In genomic region chr3L:1578391-1578948, dm6 we compare ENCODE assay signal across 1 fruit fly cellular context.
TF ChIP-seq lines count a peak whose summit lies in the region.

No protein-coding gene starts in this region.

TF ChIP-seq in whole organism, embryonic, 481 proteins besides CTCF, POLR2A, EP300 and RAD21 (continued from another document and continues in another):
- TF ChIP-seq prd (optimal IDR thresholded peaks at IDR 0.05; lab: Kevin White, UChicago), result no peak
- peak; percentile 58 for TF ChIP-seq prd (GFP tag; IDR thresholded peaks at IDR 0.05; lab: Robert Waterston, UW)
- TF ChIP-seq CG11398 (GFP tag; optimal IDR thresholded peaks at IDR 0.05; lab: Kevin White, UChicago), result no peak
- TF ChIP-seq abd-A (tag; optimal IDR thresholded peaks at IDR 0.05; lab: Kevin White, UChicago), result no peak
- TF ChIP-seq CG10543 (GFP tag; optimal IDR thresholded peaks at IDR 0.05; lab: Kevin White, UChicago), result no peak
- TF ChIP-seq CG10274 (GFP tag; optimal IDR thresholded peaks at IDR 0.05; lab: Kevin White, UChicago), result no peak
- no peak for TF ChIP-seq btn (GFP tag; optimal IDR thresholded peaks at IDR 0.05; lab: Kevin White, UChicago)
- TF ChIP-seq CG31365 (tag; optimal IDR thresholded peaks at IDR 0.05; lab: Kevin White, UChicago), result no peak
- no peak for TF ChIP-seq MTF-1 (GFP tag; optimal IDR thresholded peaks at IDR 0.05; lab: Kevin White, UChicago; ENCODE audit: borderline replicate concordance)
- no peak for TF ChIP-seq CG7372 (GFP tag; IDR thresholded peaks at IDR 0.05; lab: Robert Waterston, UW)
- TF ChIP-seq CG2875 (GFP tag; optimal IDR thresholded peaks at IDR 0.05; lab: Kevin White, UChicago), result no peak
- TF ChIP-seq CG17361 (GFP tag; IDR thresholded peaks at IDR 0.05; lab: Robert Waterston, UW), result peak; percentile 44; the same call in 2 of the 3 replicates
- no peak for TF ChIP-seq CG33213 (GFP tag; optimal IDR thresholded peaks at IDR 0.05; lab: Kevin White, UChicago)
- TF ChIP-seq gro (GFP tag; optimal IDR thresholded peaks at IDR 0.05; lab: Kevin White, UChicago), result no peak
- no peak for TF ChIP-seq nerfin-1 (tag; optimal IDR thresholded peaks at IDR 0.05; lab: Kevin White, UChicago)
- TF ChIP-seq row (GFP tag; IDR thresholded peaks at IDR 0.05; lab: Robert Waterston, UW), result peak; percentile 57; the same call in 2 of the 3 replicates
- TF ChIP-seq dm (GFP tag; optimal IDR thresholded peaks at IDR 0.05; lab: Kevin White, UChicago), result no peak
- peak; percentile 50 for TF ChIP-seq CG18476 (GFP tag; optimal IDR thresholded peaks at IDR 0.05; lab: Kevin White, UChicago)
- no peak for TF ChIP-seq Hsf (GFP tag; optimal IDR thresholded peaks at IDR 0.05; lab: Kevin White, UChicago)
- TF ChIP-seq CG16815 (GFP tag; optimal IDR thresholded peaks at IDR 0.05; lab: Kevin White, UChicago), result no peak
- no peak for TF ChIP-seq tna (GFP tag; IDR thresholded peaks at IDR 0.05; lab: Robert Waterston, UW; ENCODE audit: partially characterized antibody)
- TF ChIP-seq H15 (GFP tag; IDR thresholded peaks at IDR 0.05; lab: Robert Waterston, UW), result peak; percentile 48; the same call in 2 of the 3 replicates
- TF ChIP-seq CG4282 (GFP tag; optimal IDR thresholded peaks at IDR 0.05; lab: Kevin White, UChicago), result no peak
- no peak for TF ChIP-seq CG8089 (GFP tag; optimal IDR thresholded peaks at IDR 0.05; lab: Kevin White, UChicago)
- TF ChIP-seq zen (tag; optimal IDR thresholded peaks at IDR 0.05; lab: Kevin White, UChicago), result no peak
- TF ChIP-seq Hr39 (optimal IDR thresholded peaks at IDR 0.05; lab: Kevin White, UChicago), result no peak
- no peak for TF ChIP-seq gfzf (GFP tag; optimal IDR thresholded peaks at IDR 0.05; lab: Kevin White, UChicago)
- no peak for TF ChIP-seq CG7987 (GFP tag; optimal IDR thresholded peaks at IDR 0.05; lab: Kevin White, UChicago)
- TF ChIP-seq CG10462 (GFP tag; optimal IDR thresholded peaks at IDR 0.05; lab: Kevin White, UChicago), result no peak
- TF ChIP-seq E2f1 (GFP tag; IDR thresholded peaks at IDR 0.05; lab: Robert Waterston, UW), result 0 out of 2 replicates have a peak, but pooled peaks have one; percentile 35
- no peak for TF ChIP-seq oc (tag; optimal IDR thresholded peaks at IDR 0.05; lab: Kevin White, UChicago)
- TF ChIP-seq ems (GFP tag; optimal IDR thresholded peaks at IDR 0.05; lab: Kevin White, UChicago), result no peak
- TF ChIP-seq CG17912 (GFP tag; optimal IDR thresholded peaks at IDR 0.05; lab: Kevin White, UChicago), result no peak
- no peak for TF ChIP-seq cas (GFP tag; IDR thresholded peaks at IDR 0.05; lab: Robert Waterston, UW)
- peak; percentile 45 for TF ChIP-seq repo (GFP tag; optimal IDR thresholded peaks at IDR 0.05; lab: Kevin White, UChicago)
- no peak for TF ChIP-seq E2f2 (GFP tag; IDR thresholded peaks at IDR 0.05; lab: Robert Waterston, UW)
- no peak for TF ChIP-seq CG11085 (GFP tag; IDR thresholded peaks at IDR 0.05; lab: Robert Waterston, UW)
- TF ChIP-seq Asciz (GFP tag; optimal IDR thresholded peaks at IDR 0.05; lab: Kevin White, UChicago), result peak; percentile 64
- peak; percentile 32 for TF ChIP-seq Atf3 (GFP tag; optimal IDR thresholded peaks at IDR 0.05; lab: Kevin White, UChicago)
- TF ChIP-seq NFAT (GFP tag; IDR thresholded peaks at IDR 0.05; lab: Robert Waterston, UW), result peak; percentile 39; the same call in 1 of the 2 replicates
- TF ChIP-seq CG8765 (GFP tag; IDR thresholded peaks at IDR 0.05; lab: Robert Waterston, UW), result no peak
- peak; percentile 39 for TF ChIP-seq CG5245 (GFP tag; optimal IDR thresholded peaks at IDR 0.05; lab: Kevin White, UChicago)
- TF ChIP-seq onecut (GFP tag; IDR thresholded peaks at IDR 0.05; lab: Robert Waterston, UW), result peak; percentile 25; the same call in 1 of the 2 replicates
- TF ChIP-seq sna (GFP tag; IDR thresholded peaks at IDR 0.05; lab: Robert Waterston, UW; ENCODE audit: partially characterized antibody), result no peak
- no peak for TF ChIP-seq p53 (GFP tag; optimal IDR thresholded peaks at IDR 0.05; lab: Kevin White, UChicago)
- TF ChIP-seq mam (GFP tag; optimal IDR thresholded peaks at IDR 0.05; lab: Kevin White, UChicago), result no peak
- no peak for TF ChIP-seq sc (optimal IDR thresholded peaks at IDR 0.05; lab: Kevin White, UChicago)
- TF ChIP-seq sc (GFP tag; optimal IDR thresholded peaks at IDR 0.05; lab: Kevin White, UChicago), result no peak
- no peak for TF ChIP-seq CG1602 (GFP tag; optimal IDR thresholded peaks at IDR 0.05; lab: Kevin White, UChicago)
- TF ChIP-seq Xrp1 (GFP tag; IDR thresholded peaks at IDR 0.05; lab: Robert Waterston, UW), result peak; percentile 32; the same call in 1 of the 2 replicates
- TF ChIP-seq HLHmδ (GFP tag; optimal IDR thresholded peaks at IDR 0.05; lab: Kevin White, UChicago), result no peak
- no peak for TF ChIP-seq CG9932 (GFP tag; IDR thresholded peaks at IDR 0.05; lab: Robert Waterston, UW)
- peak; percentile 34 for TF ChIP-seq HmgZ (tag; optimal IDR thresholded peaks at IDR 0.05; lab: Kevin White, UChicago)
- TF ChIP-seq CG1024 (GFP tag; IDR thresholded peaks at IDR 0.05; lab: Robert Waterston, UW), result no peak
- TF ChIP-seq Usf (GFP tag; optimal IDR thresholded peaks at IDR 0.05; lab: Kevin White, UChicago), result no peak
- TF ChIP-seq CG4360 (GFP tag; IDR thresholded peaks at IDR 0.05; lab: Robert Waterston, UW), result no peak
- no peak for TF ChIP-seq CG2199 (GFP tag; IDR thresholded peaks at IDR 0.05; lab: Robert Waterston, UW)
- TF ChIP-seq pnt (GFP tag; optimal IDR thresholded peaks at IDR 0.05; lab: Kevin White, UChicago), result peak; percentile 27
- peak; percentile 1 for TF ChIP-seq CG6765 (GFP tag; optimal IDR thresholded peaks at IDR 0.05; lab: Kevin White, UChicago)
- peak; percentile 59 for TF ChIP-seq gem (tag; optimal IDR thresholded peaks at IDR 0.05; lab: Kevin White, UChicago)
- no peak for TF ChIP-seq CG4404 (GFP tag; IDR thresholded peaks at IDR 0.05; lab: Robert Waterston, UW)
- peak; percentile 7 for TF ChIP-seq CG8924 (tag; optimal IDR thresholded peaks at IDR 0.05; lab: Kevin White, UChicago)
- TF ChIP-seq CG10979 (tag; optimal IDR thresholded peaks at IDR 0.05; lab: Kevin White, UChicago), result peak; percentile 25
- no peak for TF ChIP-seq CG10431 (GFP tag; optimal IDR thresholded peaks at IDR 0.05; lab: Kevin White, UChicago)
- peak; percentile 45 for TF ChIP-seq CG9727 (GFP tag; optimal IDR thresholded peaks at IDR 0.05; lab: Kevin White, UChicago)
- peak; percentile 53 for TF ChIP-seq CG13624 (GFP tag; optimal IDR thresholded peaks at IDR 0.05; lab: Kevin White, UChicago)
- TF ChIP-seq tgo (GFP tag; IDR thresholded peaks at IDR 0.05; lab: Robert Waterston, UW), result peak; percentile 41; the same call in 1 of the 3 replicates
- TF ChIP-seq CG9797 (GFP tag; optimal IDR thresholded peaks at IDR 0.05; lab: Kevin White, UChicago), result no peak
- TF ChIP-seq CG15479 (GFP tag; optimal IDR thresholded peaks at IDR 0.05; lab: Kevin White, UChicago), result no peak
- TF ChIP-seq Sox100B (GFP tag; optimal IDR thresholded peaks at IDR 0.05; lab: Kevin White, UChicago), result peak; percentile 52
- TF ChIP-seq CG3995 (GFP tag; optimal IDR thresholded peaks at IDR 0.05; lab: Kevin White, UChicago), result no peak
- no peak for TF ChIP-seq Dek (tag; optimal IDR thresholded peaks at IDR 0.05; lab: Kevin White, UChicago)
- TF ChIP-seq zfh1 (GFP tag; IDR thresholded peaks at IDR 0.05; lab: Robert Waterston, UW), result peak; percentile 54; the same call in 2 of the 3 replicates
- TF ChIP-seq CG11696 (GFP tag; IDR thresholded peaks at IDR 0.05; lab: Robert Waterston, UW), result peak; percentile 11; the same call in 1 of the 2 replicates
- peak; percentile 9 for TF ChIP-seq sd (tag; optimal IDR thresholded peaks at IDR 0.05; lab: Kevin White, UChicago)
- peak; percentile 26 for TF ChIP-seq CG16863 (GFP tag; optimal IDR thresholded peaks at IDR 0.05; lab: Kevin White, UChicago)
- no peak for TF ChIP-seq pho (GFP tag; optimal IDR thresholded peaks at IDR 0.05; lab: Kevin White, UChicago)
- no peak for TF ChIP-seq D (optimal IDR thresholded peaks at IDR 0.05; lab: Kevin White, UChicago)
- peak; percentile 9 for TF ChIP-seq D (GFP tag; optimal IDR thresholded peaks at IDR 0.05; lab: Kevin White, UChicago)
- TF ChIP-seq Chrac-16 (GFP tag; optimal IDR thresholded peaks at IDR 0.05; lab: Kevin White, UChicago), result peak; percentile 34
- TF ChIP-seq CG12219 (GFP tag; optimal IDR thresholded peaks at IDR 0.05; lab: Kevin White, UChicago), result no peak
- TF ChIP-seq unpg (GFP tag; optimal IDR thresholded peaks at IDR 0.05; lab: Kevin White, UChicago), result peak; percentile 48
- TF ChIP-seq bigmax (GFP tag; optimal IDR thresholded peaks at IDR 0.05; lab: Kevin White, UChicago), result no peak
- no peak for TF ChIP-seq Mes4 (GFP tag; optimal IDR thresholded peaks at IDR 0.05; lab: Kevin White, UChicago)
- TF ChIP-seq CG10959 (GFP tag; IDR thresholded peaks at IDR 0.05; lab: Robert Waterston, UW), result no peak
- TF ChIP-seq Hr78 (GFP tag; optimal IDR thresholded peaks at IDR 0.05; lab: Kevin White, UChicago), result no peak
- peak; percentile 50 for TF ChIP-seq CG15269 (tag; optimal IDR thresholded peaks at IDR 0.05; lab: Kevin White, UChicago)
- no peak for TF ChIP-seq Doc3 (GFP tag; IDR thresholded peaks at IDR 0.05; lab: Robert Waterston, UW; ENCODE audit: partially characterized antibody)
- 0 out of 2 replicates have a peak, but pooled peaks have one; percentile 37 for TF ChIP-seq CG32532 (GFP tag; IDR thresholded peaks at IDR 0.05; lab: Robert Waterston, UW)
- no peak for TF ChIP-seq CG3407 (GFP tag; optimal IDR thresholded peaks at IDR 0.05; lab: Kevin White, UChicago)
- no peak for TF ChIP-seq hb (GFP tag; IDR thresholded peaks at IDR 0.05; lab: Robert Waterston, UW; ENCODE audit: partially characterized antibody)
- TF ChIP-seq emc (GFP tag; optimal IDR thresholded peaks at IDR 0.05; lab: Kevin White, UChicago), result no peak
- TF ChIP-seq CG13296 (GFP tag; optimal IDR thresholded peaks at IDR 0.05; lab: Kevin White, UChicago), result peak; percentile 2
- TF ChIP-seq Deaf1 (tag; optimal IDR thresholded peaks at IDR 0.05; lab: Kevin White, UChicago), result no peak
- TF ChIP-seq CG4854 (GFP tag; optimal IDR thresholded peaks at IDR 0.05; lab: Kevin White, UChicago), result peak; percentile 15
- TF ChIP-seq Scr (GFP tag; IDR thresholded peaks at IDR 0.05; lab: Robert Waterston, UW; ENCODE audit: partially characterized antibody), result no peak
- TF ChIP-seq ATbp (GFP tag; optimal IDR thresholded peaks at IDR 0.05; lab: Kevin White, UChicago), result no peak
- TF ChIP-seq CG1647 (GFP tag; optimal IDR thresholded peaks at IDR 0.05; lab: Kevin White, UChicago), result no peak
- no peak for TF ChIP-seq hth (optimal IDR thresholded peaks at IDR 0.05; lab: Kevin White, UChicago)
- TF ChIP-seq CG17186 (GFP tag; optimal IDR thresholded peaks at IDR 0.05; lab: Kevin White, UChicago), result no peak
- peak; percentile 10; the same call in 1 of the 2 replicates for TF ChIP-seq al (GFP tag; IDR thresholded peaks at IDR 0.05; lab: Robert Waterston, UW)
- TF ChIP-seq mirr (GFP tag; optimal IDR thresholded peaks at IDR 0.05; lab: Kevin White, UChicago), result no peak
- TF ChIP-seq CG11723 (GFP tag; optimal IDR thresholded peaks at IDR 0.05; lab: Kevin White, UChicago), result no peak
- no peak for TF ChIP-seq Taf1 (GFP tag; IDR thresholded peaks at IDR 0.05; lab: Robert Waterston, UW)
- TF ChIP-seq Fer1 (GFP tag; optimal IDR thresholded peaks at IDR 0.05; lab: Kevin White, UChicago), result peak; percentile 49
- TF ChIP-seq CG8359 (GFP tag; optimal IDR thresholded peaks at IDR 0.05; lab: Kevin White, UChicago; ENCODE audit: borderline replicate concordance), result no peak
- no peak for TF ChIP-seq Spps (tag; optimal IDR thresholded peaks at IDR 0.05; lab: Kevin White, UChicago)
- TF ChIP-seq kni (GFP tag; optimal IDR thresholded peaks at IDR 0.05; lab: Kevin White, UChicago), result no peak
- TF ChIP-seq Oli (tag; optimal IDR thresholded peaks at IDR 0.05; lab: Kevin White, UChicago), result peak; percentile 3
- TF ChIP-seq fru (optimal IDR thresholded peaks at IDR 0.05; lab: Kevin White, UChicago), result no peak
- no peak for TF ChIP-seq otp (GFP tag; IDR thresholded peaks at IDR 0.05; lab: Robert Waterston, UW)
- no peak for TF ChIP-seq dati (GFP tag; IDR thresholded peaks at IDR 0.05; lab: Robert Waterston, UW)
- no peak for TF ChIP-seq CG7928 (GFP tag; optimal IDR thresholded peaks at IDR 0.05; lab: Kevin White, UChicago)
- TF ChIP-seq CG6254 (GFP tag; optimal IDR thresholded peaks at IDR 0.05; lab: Kevin White, UChicago), result no peak
- peak; percentile 75 for TF ChIP-seq phol (tag; optimal IDR thresholded peaks at IDR 0.05; lab: Kevin White, UChicago)
- TF ChIP-seq eve (GFP tag; optimal IDR thresholded peaks at IDR 0.05; lab: Kevin White, UChicago), result peak in 1 of 2 experiments; percentile 61
- TF ChIP-seq PHDP (tag; optimal IDR thresholded peaks at IDR 0.05; lab: Kevin White, UChicago), result peak; percentile 50
- no peak for TF ChIP-seq unc-4 (GFP tag; IDR thresholded peaks at IDR 0.05; lab: Robert Waterston, UW; ENCODE audit: partially characterized antibody)
- TF ChIP-seq CG12769 (tag; optimal IDR thresholded peaks at IDR 0.05; lab: Kevin White, UChicago), result no peak
- TF ChIP-seq caup (GFP tag; optimal IDR thresholded peaks at IDR 0.05; lab: Kevin White, UChicago; ENCODE audit: severe bottlenecking), result no peak
- TF ChIP-seq Myb (GFP tag; optimal IDR thresholded peaks at IDR 0.05; lab: Kevin White, UChicago), result no peak
- TF ChIP-seq nmo (GFP tag; optimal IDR thresholded peaks at IDR 0.05; lab: Kevin White, UChicago), result peak; percentile 4
- no peak for TF ChIP-seq CG17612 (GFP tag; IDR thresholded peaks at IDR 0.05; lab: Robert Waterston, UW)
- TF ChIP-seq gce (GFP tag; IDR thresholded peaks at IDR 0.05; lab: Robert Waterston, UW), result no peak
- peak in 1 of 2 experiments; percentile 8 for TF ChIP-seq chif (GFP tag; optimal IDR thresholded peaks at IDR 0.05; lab: Kevin White, UChicago)
- TF ChIP-seq CG12155 (GFP tag; optimal IDR thresholded peaks at IDR 0.05; lab: Kevin White, UChicago), result no peak
- TF ChIP-seq CG15011 (GFP tag; optimal IDR thresholded peaks at IDR 0.05; lab: Kevin White, UChicago), result peak; percentile 43
- no peak for TF ChIP-seq CG9876 (GFP tag; optimal IDR thresholded peaks at IDR 0.05; lab: Kevin White, UChicago)
- TF ChIP-seq vnd (GFP tag; IDR thresholded peaks at IDR 0.05; lab: Robert Waterston, UW; ENCODE audit: partially characterized antibody), result no peak
- no peak for TF ChIP-seq CG12942 (GFP tag; optimal IDR thresholded peaks at IDR 0.05; lab: Kevin White, UChicago)
- no peak for TF ChIP-seq NC2β (GFP tag; optimal IDR thresholded peaks at IDR 0.05; lab: Kevin White, UChicago)
- TF ChIP-seq CG1603 (tag; optimal IDR thresholded peaks at IDR 0.05; lab: Kevin White, UChicago), result peak; percentile 24
- no peak for TF ChIP-seq br (optimal IDR thresholded peaks at IDR 0.05; lab: Kevin White, UChicago)
- peak; percentile 58 for TF ChIP-seq CG17359 (tag; optimal IDR thresholded peaks at IDR 0.05; lab: Kevin White, UChicago)
- peak; percentile 28 for TF ChIP-seq pum (GFP tag; optimal IDR thresholded peaks at IDR 0.05; lab: Kevin White, UChicago)
